Fruit fly (Drosophila melanogaster) whole organism, embryonic: ENCODE measurements around the gene CG7943.

Source experiments
- CG10321 ChIP-seq: fragments of 200-800 bp; sonication (Bioruptor generic); IDR thresholded peaks from 2 replicates; pipeline ENCODE4 v1.3.6; 2022; ENCODE audit warnings: missing biosample characterization, missing genetic modification characterization
- CG10366 ChIP-seq: fragments of 200-800 bp; sonication (Bioruptor generic); IDR thresholded peaks from 2 replicates; pipeline ENCODE4 v1.3.6; 2022; ENCODE audit warnings: missing biosample characterization, missing genetic modification characterization
- CG10431 ChIP-seq: fragments of 200-800 bp; sonication (Bioruptor generic); optimal IDR thresholded peaks from 3 replicates; lab custom pipeline; 2018; ENCODE audit warnings: missing biosample characterization, mild to moderate bottlenecking, missing genetic modification characterization
- CG12071 ChIP-seq: fragments of 200-800 bp; sonication (Bioruptor generic); optimal IDR thresholded peaks from 3 replicates; lab custom pipeline; 2018; ENCODE audit warnings: missing biosample characterization, mild to moderate bottlenecking, missing genetic modification characterization
- CG12659 ChIP-seq: fragments of 200-800 bp; sonication (Bioruptor generic); optimal IDR thresholded peaks from 3 replicates; lab custom pipeline; 2017; ENCODE audit warnings: mild to moderate bottlenecking, missing biosample characterization, missing genetic modification reagents, missing genetic modification characterization
- CG15073 ChIP-seq: fragments of 200-800 bp; sonication (Bioruptor generic); optimal IDR thresholded peaks from 2 replicates; lab custom pipeline; 2016; ENCODE audit warnings: missing biosample characterization, missing genetic modification characterization
- CG18476 ChIP-seq: fragments of 200-800 bp; sonication (Bioruptor generic); optimal IDR thresholded peaks from 2 replicates; lab custom pipeline; 2016; ENCODE audit warnings: missing biosample characterization, mild to moderate bottlenecking, missing genetic modification characterization
- CG2129 ChIP-seq: fragments of 200-800 bp; sonication (Bioruptor generic); IDR thresholded peaks from 2 replicates; pipeline ENCODE4 v1.3.6; 2022; ENCODE audit warnings: missing biosample characterization, missing genetic modification characterization; ENCODE audit not compliant: partially characterized antibody
- CG2712 ChIP-seq: fragments of 200-800 bp; optimal IDR thresholded peaks from 3 replicates; lab custom pipeline; 2019; ENCODE audit warnings: missing biosample characterization, mild to moderate bottlenecking, missing genetic modification characterization, moderate library complexity
- CG42726 ChIP-seq: fragments of 200-800 bp; sonication (Bioruptor generic); IDR thresholded peaks from 2 replicates; pipeline ENCODE4 v1.3.6; 2022; ENCODE audit warnings: missing biosample characterization, missing genetic modification characterization; ENCODE audit not compliant: partially characterized antibody
- CG4707 ChIP-seq: fragments of 200-800 bp; sonication (Bioruptor generic); optimal IDR thresholded peaks from 2 replicates; lab custom pipeline; 2018; ENCODE audit warnings: missing biosample characterization, mild to moderate bottlenecking, missing genetic modification characterization, moderate library complexity
- CoRest ChIP-seq: fragments of 200-800 bp; sonication (Bioruptor generic); optimal IDR thresholded peaks from 3 replicates; lab custom pipeline; 2018; ENCODE audit warnings: missing biosample characterization, mild to moderate bottlenecking, missing genetic modification characterization, moderate library complexity
- D19B ChIP-seq: fragments of 200-800 bp; sonication (Bioruptor generic); optimal IDR thresholded peaks from 2 replicates; lab custom pipeline; 2017; ENCODE audit warnings: missing biosample characterization, mild to moderate bottlenecking, missing genetic modification characterization
- Dek ChIP-seq: fragments of 200-800 bp; sonication (Bioruptor generic); optimal IDR thresholded peaks from 3 replicates; lab custom pipeline; 2019; ENCODE audit warnings: missing biosample characterization, mild to moderate bottlenecking, missing genetic modification characterization, moderate library complexity
- Dp ChIP-seq: fragments of 200-800 bp; sonication (Bioruptor generic); optimal IDR thresholded peaks from 2 replicates; lab custom pipeline; 2018; ENCODE audit warnings: missing biosample characterization, mild to moderate bottlenecking, missing genetic modification characterization, moderate library complexity
- Dref ChIP-seq: fragments of 200-800 bp; sonication (Bioruptor generic); IDR thresholded peaks from 2 replicates; pipeline ENCODE4 v1.3.6; 2022; ENCODE audit warnings: missing biosample characterization, missing genetic modification characterization
- Ets65A ChIP-seq: fragments of 200-800 bp; sonication (Bioruptor generic); peaks from one replicate; lab custom pipeline; 2016; ENCODE audit warnings: missing biosample characterization, missing genetic modification characterization
- HLH4C ChIP-seq: fragments of 200-800 bp; sonication (Bioruptor generic); IDR thresholded peaks from 3 replicates; pipeline ENCODE4 v1.3.6; 2022; ENCODE audit warnings: missing biosample characterization, missing genetic modification characterization; ENCODE audit not compliant: partially characterized antibody
- HmgZ ChIP-seq: fragments of 200-800 bp; sonication (Bioruptor generic); optimal IDR thresholded peaks from 2 replicates; lab custom pipeline; 2018; ENCODE audit warnings: missing biosample characterization, mild to moderate bottlenecking, missing genetic modification characterization
- Hr51 ChIP-seq, 2 experiments: fragments of 200-800 bp; sonication (Bioruptor generic); optimal IDR thresholded peaks; 2 replicates in 1 of 2; 3 replicates in 1 of 2; lab custom pipeline; 2016 to 2018; ENCODE audit warnings: missing biosample characterization in 2 of 2, missing genetic modification characterization in 2 of 2, mild to moderate bottlenecking in 1 of 2, moderate library complexity in 1 of 2
- Myb ChIP-seq: fragments of 200-800 bp; sonication (Bioruptor generic); optimal IDR thresholded peaks from 2 replicates; lab custom pipeline; 2016; ENCODE audit warnings: missing biosample characterization, missing genetic modification characterization
- Rfx ChIP-seq: fragments of 200-800 bp; sonication (Bioruptor generic); IDR thresholded peaks from 2 replicates; pipeline ENCODE4 v1.3.6; 2022; ENCODE audit warnings: missing biosample characterization, missing genetic modification characterization
- Sry-δ ChIP-seq: fragments of 200-800 bp; sonication (Bioruptor generic); optimal IDR thresholded peaks from 2 replicates; lab custom pipeline; 2016; ENCODE audit warnings: missing biosample characterization, missing genetic modification characterization
- crp ChIP-seq, 2 experiments: fragments of 200-800 bp; sonication (Bioruptor generic); optimal IDR thresholded peaks; 2 replicates in 1 of 2; 3 replicates in 1 of 2; lab custom pipeline; 2017; ENCODE audit warnings: missing biosample characterization in 2 of 2, missing genetic modification characterization in 2 of 2, mild to moderate bottlenecking in 1 of 2, moderate library complexity in 1 of 2
- dm ChIP-seq: fragments of 200-800 bp; sonication (Bioruptor generic); optimal IDR thresholded peaks from 3 replicates; lab custom pipeline; 2016; ENCODE audit warnings: missing biosample characterization, missing genetic modification characterization
- dmrt11E ChIP-seq: fragments of 200-800 bp; sonication (Bioruptor generic); optimal IDR thresholded peaks from 3 replicates; lab custom pipeline; 2018; ENCODE audit warnings: missing biosample characterization, mild to moderate bottlenecking, missing genetic modification characterization, moderate library complexity
- dpn ChIP-seq, 2 experiments: fragments of 200-800 bp; sonication (Bioruptor generic); optimal IDR thresholded peaks; 3 replicates each; lab custom pipeline; 2016; ENCODE audit warnings: missing biosample characterization in 2 of 2, missing genetic modification characterization in 2 of 2
- dysf ChIP-seq: fragments of 200-800 bp; sonication (Bioruptor generic); IDR thresholded peaks from 3 replicates; pipeline ENCODE4 v1.3.6; 2022; ENCODE audit warnings: missing biosample characterization, missing genetic modification characterization
- gem ChIP-seq: fragments of 200-800 bp; sonication (Bioruptor generic); optimal IDR thresholded peaks from 2 replicates; lab custom pipeline; 2019; ENCODE audit warnings: missing biosample characterization, mild to moderate bottlenecking, missing genetic modification characterization, moderate library complexity
- gfzf ChIP-seq: fragments of 200-800 bp; sonication (Bioruptor generic); optimal IDR thresholded peaks from 2 replicates; lab custom pipeline; 2016; ENCODE audit warnings: missing biosample characterization, mild to moderate bottlenecking, missing genetic modification characterization, moderate library complexity
- grau ChIP-seq: fragments of 200-800 bp; optimal IDR thresholded peaks from 3 replicates; lab custom pipeline; 2019; ENCODE audit warnings: missing biosample characterization, mild to moderate bottlenecking, missing genetic modification characterization, moderate library complexity
- hbn ChIP-seq: fragments of 200-800 bp; sonication (Bioruptor generic); IDR thresholded peaks from 2 replicates; pipeline ENCODE4 v1.3.6; 2022; ENCODE audit warnings: missing biosample characterization, missing genetic modification characterization; ENCODE audit not compliant: partially characterized antibody
- insv ChIP-seq, 2 experiments: fragments of 200-800 bp; sonication (Bioruptor generic); optimal IDR thresholded peaks; 3 replicates each; lab custom pipeline; 2016 to 2018; ENCODE audit warnings: missing biosample characterization in 2 of 2, missing genetic modification characterization in 2 of 2
- jumu ChIP-seq: fragments of 200-800 bp; sonication (Bioruptor generic); optimal IDR thresholded peaks from 3 replicates; lab custom pipeline; 2016; ENCODE audit warnings: missing biosample characterization, missing genetic modification characterization
- ken ChIP-seq: fragments of 200-800 bp; sonication (Bioruptor generic); IDR thresholded peaks from 3 replicates; pipeline ENCODE4 v1.3.6; 2022; ENCODE audit warnings: missing biosample characterization, missing genetic modification characterization
- nerfin-2 ChIP-seq: fragments of 200-800 bp; sonication (Bioruptor generic); IDR thresholded peaks from 2 replicates; pipeline ENCODE4 v1.3.6; 2022; ENCODE audit warnings: missing biosample characterization, missing genetic modification characterization; ENCODE audit not compliant: partially characterized antibody
- p53 ChIP-seq: fragments of 200-800 bp; sonication (Bioruptor generic); optimal IDR thresholded peaks from 2 replicates; lab custom pipeline; 2016; ENCODE audit warnings: missing biosample characterization, missing genetic modification characterization
- pita ChIP-seq: fragments of 200-800 bp; sonication (Bioruptor generic); optimal IDR thresholded peaks from 2 replicates; lab custom pipeline; 2017; ENCODE audit warnings: missing biosample characterization, mild to moderate bottlenecking, missing genetic modification characterization
- tap ChIP-seq: fragments of 200-800 bp; optimal IDR thresholded peaks from 3 replicates; lab custom pipeline; 2019; ENCODE audit warnings: missing biosample characterization, mild to moderate bottlenecking, missing genetic modification characterization, moderate library complexity
- trem ChIP-seq: fragments of 200-800 bp; optimal IDR thresholded peaks from 3 replicates; lab custom pipeline; 2019; ENCODE audit warnings: missing biosample characterization, mild to moderate bottlenecking, missing genetic modification characterization, moderate library complexity
- unpg ChIP-seq: fragments of 200-800 bp; sonication (Bioruptor generic); optimal IDR thresholded peaks from 3 replicates; lab custom pipeline; 2018; ENCODE audit warnings: missing biosample characterization, mild to moderate bottlenecking, missing genetic modification characterization, moderate library complexity
- wek ChIP-seq: fragments of 200-800 bp; sonication (Bioruptor generic); optimal IDR thresholded peaks from 3 replicates; lab custom pipeline; 2018; ENCODE audit warnings: missing biosample characterization, mild to moderate bottlenecking, missing genetic modification characterization, moderate library complexity

The CG7943 gene

dm6 chr3R:30022452-30023028, 23.7 kb upstream of the CG7943 start, which contains the start of the genes RpS28a and Axn (continued):
- TF ChIP-seq insv (GFP tag; optimal IDR thresholded peaks at IDR 0.05; lab: Kevin White, UChicago) (peak in 1 of 2 experiments; percentile 33), Rfx (GFP tag; lab: Robert Waterston, UW) (peak; percentile 48), CG12071 (GFP tag; lab: Kevin White, UChicago) (no peak), CG10431 (peak; percentile 6), dm (GFP tag; lab: Kevin White, UChicago) (peak; percentile 32), jumu (peak; percentile 15), dysf (GFP tag; lab: Robert Waterston, UW) (peak; percentile 37; the same call in 1 of the 3 replicates), Myb (GFP tag; lab: Kevin White, UChicago) (peak; percentile 57), dpn (GFP tag; optimal IDR thresholded peaks at IDR 0.05; lab: Kevin White, UChicago) (peak; percentile 37 to 42), trem (peak; percentile 99), Hr51 (GFP tag; optimal IDR thresholded peaks at IDR 0.05; lab: Kevin White, UChicago) (no peak), unpg (no peak), CG2712 (tag; lab: Kevin White, UChicago) (peak; percentile 44), gem (no peak), hbn (GFP tag; lab: Robert Waterston, UW) (peak; percentile 42; the same call in 1 of the 2 replicates), Dek (tag; lab: Kevin White, UChicago) (peak; percentile 1), Ets65A (GFP tag; lab: Kevin White, UChicago) (peak; percentile 51), wek (no peak), tap (tag; lab: Kevin White, UChicago) (no peak), ken (GFP tag; lab: Robert Waterston, UW) (0 out of 3 replicates have a peak, but pooled peaks have one; percentile 41), CG2129 (GFP tag; lab: Robert Waterston, UW) (no peak; the same call in 1 of the 2 replicates), CG15073 (GFP tag; lab: Kevin White, UChicago) (no peak), Dp (GFP tag; lab: Kevin White, UChicago) (peak; percentile 58), Dref (GFP tag; lab: Robert Waterston, UW) (peak; percentile 98), HLH4C (peak; percentile 14; the same call in 1 of the 3 replicates), CG18476 (no peak), CoRest (tag; lab: Kevin White, UChicago) (peak; percentile 19), dmrt11E (tag; lab: Kevin White, UChicago) (peak; percentile 0), D19B (GFP tag; lab: Kevin White, UChicago) (no peak), Sry-δ (GFP tag; lab: Kevin White, UChicago) (peak; percentile 76), nerfin-2 (GFP tag; lab: Robert Waterston, UW) (0 out of 2 replicates have a peak, but pooled peaks have one; percentile 7), pita (GFP tag; lab: Kevin White, UChicago) (peak; percentile 85), gfzf (GFP tag; lab: Kevin White, UChicago) (peak; percentile 47), CG10321 (GFP tag; lab: Robert Waterston, UW) (0 out of 2 replicates have a peak, but pooled peaks have one; percentile 6), CG12659 (GFP tag; lab: Kevin White, UChicago) (peak; percentile 44), p53 (GFP tag; lab: Kevin White, UChicago) (peak; percentile 39), grau (no peak), CG10366 (GFP tag; lab: Robert Waterston, UW) (no peak), CG4707 (GFP tag; lab: Kevin White, UChicago) (no peak), HmgZ (tag; lab: Kevin White, UChicago) (peak; percentile 31), crp (GFP tag; optimal IDR thresholded peaks at IDR 0.05; lab: Kevin White, UChicago) (peak in 1 of 2 experiments; percentile 54), CG42726 (GFP tag; lab: Robert Waterston, UW) (peak; percentile 59)
